Worm (Caenorhabditis elegans): ENCODE data around the gene F34H10.5.
A peak's percentile ranks its signal among the peaks of the same experiment; 100 is the strongest.

The F34H10.5 gene

ce11 chrX:9637700-9638099 lies 2.2 kb downstream of the F34H10.5 start:
- TF ChIP-seq him-1 (tag; optimal IDR thresholded peaks at IDR 0.05) (peak; percentile 34), W03F9.2 (tag; optimal IDR thresholded peaks at IDR 0.05) (no peak)

ce11 chrX:9638825-9639474 lies 3.5 kb downstream of the F34H10.5 start:
- TF ChIP-seq dao-5 (tag; optimal IDR thresholded peaks at IDR 0.05), result no peak
- no peak for TF ChIP-seq him-1 (tag; optimal IDR thresholded peaks at IDR 0.05)
- no peak for TF ChIP-seq W03F9.2 (tag; optimal IDR thresholded peaks at IDR 0.05)

DNA sequence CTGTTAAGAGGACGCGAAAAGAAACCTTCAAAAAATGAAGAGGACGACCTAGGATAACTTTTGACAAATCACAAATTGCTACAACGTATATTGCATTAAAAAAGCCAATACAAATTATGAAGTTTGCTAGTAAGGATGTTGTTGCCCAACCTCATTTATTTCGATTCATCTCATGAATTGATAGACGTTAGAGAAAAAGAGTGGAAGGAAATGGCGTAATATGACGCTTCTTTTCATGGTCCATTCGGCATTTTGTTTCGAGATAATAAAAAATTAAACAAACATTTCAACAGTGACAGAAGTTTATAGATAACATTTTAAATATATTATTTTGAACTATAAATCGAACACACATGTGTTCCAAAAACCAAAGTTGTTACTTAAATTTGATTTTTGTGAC lies 5.4 kb downstream of the F34H10.5 start:
- TF ChIP-seq him-1 (tag; optimal IDR thresholded peaks at IDR 0.05) (no peak), W03F9.2 (tag; optimal IDR thresholded peaks at IDR 0.05) (no peak), dao-5 (tag; optimal IDR thresholded peaks at IDR 0.05) (no peak)

- no peak for TF ChIP-seq him-1 (tag; optimal IDR thresholded peaks at IDR 0.05)
- no peak for TF ChIP-seq dao-5 (tag; optimal IDR thresholded peaks at IDR 0.05)
- no peak for TF ChIP-seq W03F9.2 (tag; optimal IDR thresholded peaks at IDR 0.05)
These were observed 7.4 kb downstream of the F34H10.5 start for ce11 chrX:9642775-9643461.

ce11 chrX:9648098-9648574 lies 12.7 kb downstream of the F34H10.5 start, which contains the start of gene F34H10.4:
Gene F34H10.4 (plus strand): TSS chrX:9648524.
- TF ChIP-seq him-1 (tag; optimal IDR thresholded peaks at IDR 0.05), result no peak
- TF ChIP-seq W03F9.2 (tag; optimal IDR thresholded peaks at IDR 0.05), result no peak
- no peak for TF ChIP-seq dao-5 (tag; optimal IDR thresholded peaks at IDR 0.05)

ce11 chrX:9653016-9653415 lies 17.5 kb downstream of the F34H10.5 start, which contains the start of gene aex-2:
Gene aex-2 (minus strand): TSS chrX:9653116.
- TF ChIP-seq him-1 (tag; optimal IDR thresholded peaks at IDR 0.05) (no peak), W03F9.2 (tag; optimal IDR thresholded peaks at IDR 0.05) (no peak), dao-5 (tag; optimal IDR thresholded peaks at IDR 0.05) (no peak)

DNA sequence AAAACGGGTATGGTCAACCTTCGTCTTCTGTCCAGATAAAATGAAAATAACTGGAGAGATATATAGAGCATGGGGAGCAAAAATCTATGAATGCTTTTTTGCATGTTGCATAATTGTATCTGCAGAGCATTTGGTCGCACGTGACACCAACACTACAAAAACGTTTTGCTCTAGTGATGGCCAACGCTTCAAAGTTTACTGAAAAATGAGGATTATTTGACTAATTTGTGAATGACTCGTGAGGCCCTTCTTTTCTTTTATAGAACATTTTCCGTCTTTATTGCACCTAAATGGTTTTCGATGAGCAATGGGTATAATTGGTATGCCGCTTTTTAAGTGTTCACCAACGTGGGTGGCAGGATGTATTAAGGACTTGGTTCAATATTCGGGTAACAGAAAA lies 18.0 kb downstream of the F34H10.5 start:
- TF ChIP-seq him-1 (tag; optimal IDR thresholded peaks at IDR 0.05), result no peak
- TF ChIP-seq W03F9.2 (tag; optimal IDR thresholded peaks at IDR 0.05), result no peak
- TF ChIP-seq dao-5 (tag; optimal IDR thresholded peaks at IDR 0.05), result no peak

DNA sequence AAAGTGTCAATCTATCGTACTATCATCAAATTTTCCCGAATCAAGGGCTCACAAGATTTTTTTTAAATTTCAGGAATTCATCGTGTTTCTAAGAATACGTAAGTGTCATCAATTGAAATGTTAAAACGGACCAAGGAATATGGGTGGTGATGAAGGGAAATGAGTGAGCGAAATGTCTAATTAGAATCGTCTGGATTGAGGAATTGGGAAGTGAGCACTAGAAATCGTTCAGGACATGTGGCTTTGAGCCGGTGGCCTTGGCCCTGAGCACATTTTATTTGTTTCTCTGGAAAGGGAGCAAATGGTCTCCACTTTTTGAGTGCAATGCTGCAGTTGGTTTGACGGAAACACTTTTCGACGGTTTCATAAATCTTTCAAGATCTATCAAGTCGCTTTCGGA lies 18.8 kb downstream of the F34H10.5 start:
- TF ChIP-seq him-1 (tag; optimal IDR thresholded peaks at IDR 0.05) (no peak), dao-5 (tag; optimal IDR thresholded peaks at IDR 0.05) (no peak), W03F9.2 (tag; optimal IDR thresholded peaks at IDR 0.05) (no peak)

DNA sequence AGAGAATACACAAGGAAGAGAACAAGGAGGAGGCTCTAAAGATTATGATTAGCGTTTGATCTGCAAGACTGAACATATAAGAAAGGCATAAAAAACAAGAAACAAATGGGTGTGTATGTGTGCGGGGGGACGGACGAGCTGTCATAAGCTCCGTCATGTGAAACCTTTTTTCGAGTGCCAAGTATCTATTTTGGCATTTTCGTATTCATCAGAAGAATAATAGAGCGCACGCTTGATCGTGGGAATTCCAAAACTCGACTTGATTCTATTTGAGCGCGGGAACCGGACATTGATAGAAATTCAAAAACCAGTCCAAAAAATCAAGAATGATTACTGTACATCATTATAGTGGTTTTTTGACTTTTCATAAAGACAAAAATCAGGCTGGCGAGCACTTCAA lies 21.3 kb downstream of the F34H10.5 start:
- TF ChIP-seq him-1 (tag; optimal IDR thresholded peaks at IDR 0.05) (no peak), dao-5 (tag; optimal IDR thresholded peaks at IDR 0.05) (no peak), W03F9.2 (tag; optimal IDR thresholded peaks at IDR 0.05) (no peak)

- TF ChIP-seq him-1 (tag; optimal IDR thresholded peaks at IDR 0.05) (no peak), dao-5 (tag; optimal IDR thresholded peaks at IDR 0.05) (no peak), W03F9.2 (tag; optimal IDR thresholded peaks at IDR 0.05) (no peak)
These were observed 30.5 kb downstream of the F34H10.5 start for ce11 chrX:9665944-9666343.

DNA sequence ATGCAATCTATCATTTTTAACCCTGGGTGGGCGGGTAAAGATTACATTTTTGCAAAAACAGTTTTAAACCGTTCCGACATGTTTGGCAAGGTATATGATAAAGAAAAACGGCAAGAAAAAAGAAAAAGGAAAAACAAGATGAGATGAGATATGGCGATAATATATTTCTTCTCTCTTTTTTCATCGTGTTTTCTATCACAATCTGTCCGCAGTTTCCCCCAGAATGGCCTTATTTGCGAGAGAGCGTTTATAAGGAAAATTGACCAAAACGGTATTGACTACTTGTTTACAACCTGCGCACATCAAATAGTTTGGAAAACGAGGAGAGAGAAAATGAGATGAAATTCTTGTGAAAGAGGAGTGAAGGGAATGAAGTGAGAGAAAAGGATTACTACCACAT lies 31.9 kb downstream of the F34H10.5 start:
- TF ChIP-seq W03F9.2 (tag; optimal IDR thresholded peaks at IDR 0.05) (no peak), dao-5 (tag; optimal IDR thresholded peaks at IDR 0.05) (no peak), him-1 (tag; optimal IDR thresholded peaks at IDR 0.05) (no peak)

DNA sequence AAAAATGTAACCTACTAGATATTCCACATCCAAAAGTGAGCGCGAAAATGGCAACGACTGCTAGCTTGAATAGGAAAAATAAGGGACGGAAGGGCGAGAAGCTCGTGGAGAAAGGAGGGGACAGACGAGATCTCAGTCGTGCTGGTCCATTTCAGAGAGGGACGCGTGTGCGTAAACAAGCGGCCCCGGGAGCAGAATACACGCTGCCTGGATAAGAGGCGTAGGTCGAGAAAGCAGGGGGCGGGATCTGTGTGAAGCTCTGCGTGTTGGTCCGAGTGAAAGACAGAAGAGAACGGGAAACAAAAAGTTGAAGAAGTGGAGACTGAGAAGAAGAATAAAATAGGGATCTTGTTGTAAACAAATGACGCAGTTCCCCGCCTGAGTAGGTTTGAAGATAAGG lies 33.1 kb downstream of the F34H10.5 start, which contains the start of gene T14B1.1:
TSS of gene T14B1.1 (minus strand) at position 170 of the 400 bp plus-strand sequence.
- TF ChIP-seq dao-5 (tag; optimal IDR thresholded peaks at IDR 0.05) (no peak), him-1 (tag; optimal IDR thresholded peaks at IDR 0.05) (peak; percentile 18)

DNA sequence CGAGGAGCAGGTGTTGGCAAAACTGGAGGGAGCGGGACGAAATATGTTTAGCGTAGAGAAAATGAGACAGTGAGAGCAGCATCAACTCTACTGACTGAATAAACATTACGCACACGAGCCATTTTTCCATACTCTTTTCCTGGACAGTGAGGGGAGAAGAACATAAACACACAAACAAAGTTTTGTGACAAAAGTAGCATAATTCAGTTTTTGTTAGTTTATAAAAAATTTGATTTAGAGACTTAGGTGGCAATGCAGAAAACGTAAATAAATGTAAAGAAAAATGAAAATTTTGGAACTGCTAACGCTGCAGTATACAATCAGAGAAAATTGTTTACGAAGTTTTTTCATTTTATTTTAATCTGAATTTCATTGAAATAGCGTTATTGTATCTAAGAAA lies 37.8 kb downstream of the F34H10.5 start:
- no peak for TF ChIP-seq W03F9.2 (tag; optimal IDR thresholded peaks at IDR 0.05)

- TF ChIP-seq W03F9.2 (tag; optimal IDR thresholded peaks at IDR 0.05) (no peak), him-1 (tag; optimal IDR thresholded peaks at IDR 0.05) (no peak), dao-5 (tag; optimal IDR thresholded peaks at IDR 0.05) (no peak)
These were observed 39.3 kb downstream of the F34H10.5 start, which contains the start of gene C43C3.4 for ce11 chrX:9674799-9675198. Gene C43C3.4 (minus strand): TSS chrX:9674899.
